Worm (Caenorhabditis elegans) whole organism, L2 larva: Measurements from ENCODE around the gene glo-4.

Experiments
- nhr-12 ChIP-seq: fragments of 150-350 bp; optimal IDR thresholded peaks from 2 replicates; lab custom pipeline; 2014; ENCODE audit warnings: missing biosample characterization, missing genetic modification characterization
- nhr-237 ChIP-seq: fragments of 150-350 bp; optimal IDR thresholded peaks from 2 replicates; lab custom pipeline; 2014; ENCODE audit warnings: missing biosample characterization, missing genetic modification characterization
- skn-1 ChIP-seq: sonication (generic microtip); optimal IDR thresholded peaks from 2 replicates; lab custom pipeline; 2017; ENCODE audit warnings: missing biosample characterization, missing genetic modification characterization
- unc-55 ChIP-seq: fragments of 150-350 bp; sonication (generic microtip); optimal IDR thresholded peaks from 3 replicates; lab custom pipeline; 2014; ENCODE audit warnings: missing biosample characterization, missing genetic modification reagents, missing genetic modification characterization
- unc-62 ChIP-seq: fragments of 150-350 bp; optimal IDR thresholded peaks from 2 replicates; lab custom pipeline; 2014; ENCODE audit warnings: missing biosample characterization, missing genetic modification reagents, missing genetic modification characterization

- TF ChIP-seq nhr-12 (tag; lab: Kevin White, UChicago) (no peak), nhr-237 (tag; lab: Kevin White, UChicago) (no peak), unc-55 (no peak), skn-1 (tag; lab: Kevin White, UChicago) (no peak), unc-62 (GFP tag; lab: Kevin White, UChicago) (no peak)
Observed at ce11 chrV:9249206-9249605, 6.2 kb upstream of the glo-4 start, which contains the start of gene str-94.
